Fruit fly (Drosophila melanogaster): Measurements from ENCODE around the gene CG17597.

The CG17597 gene

DNA sequence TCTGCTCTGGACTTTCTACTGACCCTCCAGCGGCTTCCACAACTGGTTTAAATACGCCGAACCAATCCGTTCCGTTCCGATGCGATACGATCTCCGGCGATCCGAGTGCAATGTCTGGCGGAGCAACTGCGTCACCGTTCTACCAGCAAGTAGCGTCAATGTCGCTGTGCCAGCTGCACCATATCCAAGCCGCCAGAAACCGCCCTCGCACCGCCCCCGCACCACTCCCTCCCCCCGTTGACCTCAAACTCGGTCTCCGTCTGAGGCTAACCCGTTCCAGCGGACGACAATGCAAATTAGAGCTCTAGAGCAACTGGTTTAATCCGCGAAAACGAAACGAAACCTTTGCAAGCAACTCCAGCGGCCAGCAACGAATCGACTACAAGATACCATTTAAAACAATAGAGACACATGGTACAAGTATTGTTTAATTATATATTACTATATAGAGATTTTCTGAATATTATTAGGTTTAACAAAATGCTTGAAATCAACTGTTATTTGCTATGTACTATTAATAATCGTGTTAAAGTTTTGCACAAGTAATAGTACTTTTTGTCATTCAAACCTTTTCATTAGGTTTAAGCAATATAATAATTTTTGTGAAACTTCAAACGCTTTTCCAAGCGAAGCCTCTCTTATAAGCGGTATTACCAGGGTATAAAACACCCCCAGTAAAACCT lies 19.9 kb downstream of the CG17597 start, which contains the start of the genes CG10570 and CG42502 (continued):
- TF ChIP-seq Doc3 (GFP tag; IDR thresholded peaks at IDR 0.05; ENCODE audit: partially characterized antibody), result no peak
- TF ChIP-seq CG12769 (tag; optimal IDR thresholded peaks at IDR 0.05), result peak; percentile 20
- TF ChIP-seq inv (GFP tag; IDR thresholded peaks at IDR 0.05; ENCODE audit: partially characterized antibody), result no peak
- TF ChIP-seq CG17568 (GFP tag; optimal IDR thresholded peaks at IDR 0.05), result no peak

dm6 chr2L:18809486-18809885 lies 21.5 kb downstream of the CG17597 start:
- TF ChIP-seq pros (GFP tag; optimal IDR thresholded peaks at IDR 0.05), result peak; percentile 10
- TF ChIP-seq oc (tag; optimal IDR thresholded peaks at IDR 0.05), result peak; percentile 17
- peak; percentile 67 for TF ChIP-seq gsb-n (tag; optimal IDR thresholded peaks at IDR 0.05)
- TF ChIP-seq Hey (tag; optimal IDR thresholded peaks at IDR 0.05), result peak; percentile 62
- no peak for TF ChIP-seq Nf-YA (GFP tag; IDR thresholded peaks at IDR 0.05)
- TF ChIP-seq Trl (optimal IDR thresholded peaks at IDR 0.05), result no peak
- TF ChIP-seq Trl (GFP tag; optimal IDR thresholded peaks at IDR 0.05), result no peak

DNA sequence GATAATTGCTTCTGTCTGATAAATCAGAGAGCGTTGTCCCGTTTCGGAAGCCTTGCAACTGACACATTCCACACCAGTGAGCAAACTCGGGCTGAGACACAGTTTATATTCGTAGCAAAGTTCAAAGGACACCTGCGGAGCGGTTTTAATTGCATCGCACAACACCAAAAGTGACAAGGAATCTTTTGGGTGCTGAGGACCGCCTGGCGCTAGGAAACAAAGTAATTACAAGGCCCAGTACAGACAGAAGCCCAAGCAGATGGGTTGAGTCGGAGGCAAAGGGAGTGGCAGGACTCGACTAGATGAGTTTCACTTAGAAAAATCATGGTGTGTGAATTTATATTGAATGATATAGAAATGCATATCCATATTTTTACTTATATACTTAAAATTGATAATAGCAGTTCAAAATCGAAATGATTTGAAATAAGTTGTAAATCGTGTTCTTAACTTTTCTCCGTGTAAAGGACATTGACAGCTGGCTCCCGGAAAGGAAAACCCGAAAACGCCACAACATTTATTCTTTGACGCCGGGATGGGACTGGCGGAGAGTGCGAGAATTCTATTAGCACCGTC lies 22.1 kb downstream of the CG17597 start:
- TF ChIP-seq luna (GFP tag; optimal IDR thresholded peaks at IDR 0.05) (no peak), run (tag; optimal IDR thresholded peaks at IDR 0.05) (no peak), Mes4 (GFP tag; optimal IDR thresholded peaks at IDR 0.05) (no peak), Tbp (GFP tag; optimal IDR thresholded peaks at IDR 0.05) (no peak), CG10654 (GFP tag; optimal IDR thresholded peaks at IDR 0.05) (no peak), tx (GFP tag; optimal IDR thresholded peaks at IDR 0.05) (no peak), ara (GFP tag; IDR thresholded peaks at IDR 0.05) (peak; percentile 48; the same call in 1 of the 2 replicates), CG1602 (GFP tag; optimal IDR thresholded peaks at IDR 0.05) (no peak), phol (tag; optimal IDR thresholded peaks at IDR 0.05) (peak; percentile 40), Hr3 (GFP tag; optimal IDR thresholded peaks at IDR 0.05) (no peak), yki (optimal IDR thresholded peaks at IDR 0.05) (no peak), CG34422 (GFP tag; IDR thresholded peaks at IDR 0.05) (no peak), hb (GFP tag; IDR thresholded peaks at IDR 0.05; ENCODE audit: partially characterized antibody) (no peak), az2 (GFP tag; optimal IDR thresholded peaks at IDR 0.05) (peak; percentile 20), Dbx (GFP tag; IDR thresholded peaks at IDR 0.05) (no peak), shn (GFP tag; optimal IDR thresholded peaks at IDR 0.05) (no peak), Hr51 (GFP tag; optimal IDR thresholded peaks at IDR 0.05) (peak in 1 of 2 experiments; percentile 4), ash1 (GFP tag; optimal IDR thresholded peaks at IDR 0.05) (no peak), Bdp1 (GFP tag; optimal IDR thresholded peaks at IDR 0.05) (no peak), Kr (GFP tag; optimal IDR thresholded peaks at IDR 0.05) (no peak), fd102C (GFP tag; optimal IDR thresholded peaks at IDR 0.05) (peak; percentile 41), CG14667 (GFP tag; IDR thresholded peaks at IDR 0.05) (no peak), CG43689 (GFP tag; IDR thresholded peaks at IDR 0.05) (no peak), Nf-YB (GFP tag; optimal IDR thresholded peaks at IDR 0.05) (no peak), B-H2 (GFP tag; optimal IDR thresholded peaks at IDR 0.05) (no peak), eyg (GFP tag; optimal IDR thresholded peaks at IDR 0.05) (no peak), E2f2 (GFP tag; IDR thresholded peaks at IDR 0.05) (no peak; the same call in 1 of the 2 replicates), Xrp1 (GFP tag; IDR thresholded peaks at IDR 0.05) (peak; percentile 61), CG6813 (GFP tag; optimal IDR thresholded peaks at IDR 0.05) (no peak), CG6854 (GFP tag; optimal IDR thresholded peaks at IDR 0.05) (no peak), Rfx (GFP tag; IDR thresholded peaks at IDR 0.05) (0 out of 2 replicates have a peak, but pooled peaks have one; percentile 23), insv (GFP tag; optimal IDR thresholded peaks at IDR 0.05) (no peak), CG33557 (GFP tag; optimal IDR thresholded peaks at IDR 0.05) (no peak), stwl (tag; optimal IDR thresholded peaks at IDR 0.05) (no peak), vvl (GFP tag; IDR thresholded peaks at IDR 0.05) (peak; percentile 16; the same call in 1 of the 2 replicates), CG3726 (GFP tag; IDR thresholded peaks at IDR 0.05) (no peak)

Data from whole organism, embryonic.